Fruit fly (Drosophila melanogaster): ENCODE measurements around the gene Cox11.
A peak's percentile ranks its signal among the peaks of the same experiment; 100 is the strongest.

Cox11 gene

dm6 chr2L:5546518-5547287 lies 19.9 kb downstream of the Cox11 start, which contains the start of gene Oscillin (continued):
- peak; percentile 74 for TF ChIP-seq Fer2 (tag; optimal IDR thresholded peaks at IDR 0.05)
- TF ChIP-seq Oli (tag; optimal IDR thresholded peaks at IDR 0.05): peak; percentile 29
- 0 out of 2 replicates have a peak, but pooled peaks have one; percentile 7 for TF ChIP-seq danr (GFP tag; IDR thresholded peaks at IDR 0.05)
- no peak for TF ChIP-seq CG12071 (GFP tag; optimal IDR thresholded peaks at IDR 0.05)
- TF ChIP-seq CG31388 (GFP tag; optimal IDR thresholded peaks at IDR 0.05): peak; percentile 31
- no peak for TF ChIP-seq Dfd (GFP tag; optimal IDR thresholded peaks at IDR 0.05)
- TF ChIP-seq pros (GFP tag; optimal IDR thresholded peaks at IDR 0.05): peak; percentile 36
- peak; percentile 47 for TF ChIP-seq Max (GFP tag; optimal IDR thresholded peaks at IDR 0.05)
- TF ChIP-seq Trl (optimal IDR thresholded peaks at IDR 0.05): peak; percentile 54 to 55
- TF ChIP-seq Trl (GFP tag; optimal IDR thresholded peaks at IDR 0.05): peak; percentile 36
- TF ChIP-seq HLHmδ (GFP tag; optimal IDR thresholded peaks at IDR 0.05): no peak
- TF ChIP-seq CG7745 (tag; optimal IDR thresholded peaks at IDR 0.05): peak; percentile 93
- TF ChIP-seq CG13624 (GFP tag; optimal IDR thresholded peaks at IDR 0.05): peak; percentile 44
- TF ChIP-seq CG9609 (GFP tag; optimal IDR thresholded peaks at IDR 0.05): no peak
- TF ChIP-seq CG10366 (GFP tag; IDR thresholded peaks at IDR 0.05): peak; percentile 60; the same call in 1 of the 2 replicates
- TF ChIP-seq CG9437 (GFP tag; optimal IDR thresholded peaks at IDR 0.05): peak; percentile 40
- TF ChIP-seq CG4617 (GFP tag; optimal IDR thresholded peaks at IDR 0.05; ENCODE audit: borderline replicate concordance): no peak
- TF ChIP-seq Vsx1 (GFP tag; optimal IDR thresholded peaks at IDR 0.05): no peak
- TF ChIP-seq row (GFP tag; IDR thresholded peaks at IDR 0.05): peak; percentile 44
- TF ChIP-seq CG32532 (GFP tag; IDR thresholded peaks at IDR 0.05): peak; percentile 90
- no peak for TF ChIP-seq mirr (GFP tag; optimal IDR thresholded peaks at IDR 0.05)
- no peak for TF ChIP-seq D (optimal IDR thresholded peaks at IDR 0.05)
- peak; percentile 77 for TF ChIP-seq D (GFP tag; optimal IDR thresholded peaks at IDR 0.05)
- peak; percentile 85 for TF ChIP-seq CoRest (tag; optimal IDR thresholded peaks at IDR 0.05)
- TF ChIP-seq CG12236 (GFP tag; optimal IDR thresholded peaks at IDR 0.05): no peak
- TF ChIP-seq Hand (GFP tag; optimal IDR thresholded peaks at IDR 0.05): no peak
- TF ChIP-seq CG6689 (GFP tag; IDR thresholded peaks at IDR 0.05): peak; percentile 80
- no peak for TF ChIP-seq en (GFP tag; optimal IDR thresholded peaks at IDR 0.05)
- peak; percentile 94 for TF ChIP-seq stc (GFP tag; IDR thresholded peaks at IDR 0.05)
- peak; percentile 64 for TF ChIP-seq abd-A (tag; optimal IDR thresholded peaks at IDR 0.05)
- peak; percentile 78 for TF ChIP-seq CG14441 (GFP tag; IDR thresholded peaks at IDR 0.05)
- peak; percentile 43 for TF ChIP-seq ERR (GFP tag; optimal IDR thresholded peaks at IDR 0.05)
- TF ChIP-seq seq (GFP tag; IDR thresholded peaks at IDR 0.05): no peak; the same call in none of the 2 replicates
- TF ChIP-seq chn (GFP tag; optimal IDR thresholded peaks at IDR 0.05): peak; percentile 18
- peak; percentile 90 for TF ChIP-seq Med (GFP tag)
- TF ChIP-seq Fer1 (GFP tag; optimal IDR thresholded peaks at IDR 0.05): peak; percentile 87
- TF ChIP-seq Tbp (GFP tag; optimal IDR thresholded peaks at IDR 0.05): no peak
- TF ChIP-seq Hr51 (GFP tag; optimal IDR thresholded peaks at IDR 0.05): peak; percentile 36 to 92
- peak; percentile 48 for TF ChIP-seq tx (GFP tag; optimal IDR thresholded peaks at IDR 0.05)
- TF ChIP-seq ken (GFP tag; IDR thresholded peaks at IDR 0.05): peak; percentile 68; the same call in 2 of the 3 replicates
- peak; percentile 95 for TF ChIP-seq CG2712 (tag; optimal IDR thresholded peaks at IDR 0.05)
- TF ChIP-seq onecut (GFP tag; IDR thresholded peaks at IDR 0.05): peak; percentile 67
- TF ChIP-seq grn (GFP tag; optimal IDR thresholded peaks at IDR 0.05): no peak
- TF ChIP-seq CG1603 (tag; optimal IDR thresholded peaks at IDR 0.05): no peak
- peak; percentile 44 for TF ChIP-seq slp2 (GFP tag; optimal IDR thresholded peaks at IDR 0.05)
- TF ChIP-seq Fer3 (tag; optimal IDR thresholded peaks at IDR 0.05): peak; percentile 82
- TF ChIP-seq CG5953 (GFP tag; IDR thresholded peaks at IDR 0.05): 0 out of 2 replicates have a peak, but pooled peaks have one; percentile 28
- TF ChIP-seq bsh (GFP tag; optimal IDR thresholded peaks at IDR 0.05): peak in 1 of 2 experiments; percentile 93
- TF ChIP-seq unc-4 (GFP tag; IDR thresholded peaks at IDR 0.05; ENCODE audit: partially characterized antibody): 0 out of 2 replicates have a peak, but pooled peaks have one; percentile 43

Measured in whole organism, embryonic.